Fruit fly (Drosophila melanogaster) whole organism, adult: ENCODE data around the gene CtBP.
A peak's percentile ranks its signal among the peaks of the same experiment; 100 is the strongest.

Experiments
- CG11617 ChIP-seq: fragments of 200-800 bp; sonication (Bioruptor generic); optimal IDR thresholded peaks from 2 replicates; lab custom pipeline; 2017; ENCODE audit warnings: mild to moderate bottlenecking, missing biosample characterization, missing genetic modification reagents, missing genetic modification characterization
- CG12768 ChIP-seq: fragments of 200-800 bp; sonication (Bioruptor generic); optimal IDR thresholded peaks from 2 replicates; lab custom pipeline; 2017; ENCODE audit warnings: missing biosample characterization, missing genetic modification characterization, mild to moderate bottlenecking, moderate library complexity, missing genetic modification reagents
- CG14711 ChIP-seq: fragments of 200-800 bp; sonication (Bioruptor generic); optimal IDR thresholded peaks from 2 replicates; lab custom pipeline; 2018; ENCODE audit warnings: missing biosample characterization, mild to moderate bottlenecking, missing genetic modification characterization, moderate library complexity
- CG1620 ChIP-seq: fragments of 200-800 bp; sonication (Bioruptor generic); optimal IDR thresholded peaks from 2 replicates; lab custom pipeline; 2016; ENCODE audit warnings: missing biosample characterization, missing genetic modification characterization
- CG33017 ChIP-seq: fragments of 200-800 bp; sonication (Bioruptor generic); optimal IDR thresholded peaks from 2 replicates; lab custom pipeline; 2018; ENCODE audit warnings: missing biosample characterization, mild to moderate bottlenecking, missing genetic modification characterization, moderate library complexity
- CG5204 ChIP-seq: fragments of 200-800 bp; sonication (Bioruptor generic); optimal IDR thresholded peaks from 2 replicates; lab custom pipeline; 2016; ENCODE audit warnings: missing biosample characterization, missing genetic modification characterization
- CG7045 ChIP-seq: fragments of 200-800 bp; sonication (Bioruptor generic); optimal IDR thresholded peaks from 2 replicates; lab custom pipeline; 2017; ENCODE audit warnings: missing biosample characterization, mild to moderate bottlenecking, missing genetic modification characterization
- CG7101 ChIP-seq: fragments of 200-800 bp; sonication (Bioruptor generic); optimal IDR thresholded peaks from 2 replicates; lab custom pipeline; 2018; ENCODE audit warnings: missing biosample characterization, mild to moderate bottlenecking, missing genetic modification characterization, moderate library complexity
- Clk ChIP-seq: fragments of 200-800 bp; sonication (Bioruptor generic); optimal IDR thresholded peaks from 2 replicates; lab custom pipeline; 2017; ENCODE audit warnings: missing biosample characterization, missing genetic modification characterization
- Crg-1 ChIP-seq: fragments of 200-800 bp; sonication (Bioruptor generic); optimal IDR thresholded peaks from 2 replicates; lab custom pipeline; 2016; ENCODE audit warnings: missing biosample characterization, missing genetic modification characterization
- Hr96 ChIP-seq: fragments of 200-800 bp; sonication (Bioruptor generic); optimal IDR thresholded peaks from 2 replicates; lab custom pipeline; 2016; ENCODE audit warnings: missing biosample characterization, missing genetic modification characterization
- Mnt ChIP-seq: fragments of 200-800 bp; sonication (Bioruptor generic); optimal IDR thresholded peaks from 2 replicates; lab custom pipeline; 2016; ENCODE audit warnings: missing biosample characterization, mild to moderate bottlenecking, missing genetic modification characterization
- bab1 ChIP-seq: fragments of 200-800 bp; sonication (Bioruptor generic); optimal IDR thresholded peaks from 3 replicates; lab custom pipeline; 2019; ENCODE audit warnings: missing biosample characterization, mild to moderate bottlenecking, missing genetic modification characterization, moderate library complexity
- cic ChIP-seq: fragments of 200-800 bp; sonication (Bioruptor generic); optimal IDR thresholded peaks from 2 replicates; lab custom pipeline; 2017; ENCODE audit warnings: missing biosample characterization, mild to moderate bottlenecking, missing genetic modification characterization, moderate library complexity
- cnc ChIP-seq, 2 experiments: fragments of >200 bp; optimal IDR thresholded peaks; 2 replicates each; lab custom pipeline; 2017
- kay ChIP-seq: fragments of 200-800 bp; sonication (Bioruptor generic); peaks from one replicate; lab custom pipeline; 2016; ENCODE audit warnings: missing biosample characterization, missing genetic modification characterization, borderline replicate concordance
- ovo ChIP-seq: fragments of 200-800 bp; sonication (Bioruptor generic); optimal IDR thresholded peaks from 2 replicates; lab custom pipeline; 2016; ENCODE audit warnings: missing biosample characterization, missing genetic modification characterization
- pad ChIP-seq: fragments of 200-800 bp; sonication (Bioruptor generic); optimal IDR thresholded peaks from 3 replicates; lab custom pipeline; 2017; ENCODE audit warnings: missing biosample characterization, missing genetic modification characterization, mild to moderate bottlenecking, moderate library complexity, missing genetic modification reagents
- tj ChIP-seq: fragments of 200-800 bp; sonication (Bioruptor generic); optimal IDR thresholded peaks from 3 replicates; lab custom pipeline; 2017; ENCODE audit warnings: missing biosample characterization, mild to moderate bottlenecking, missing genetic modification characterization, moderate library complexity
- toe ChIP-seq: fragments of 200-800 bp; sonication (Bioruptor generic); optimal IDR thresholded peaks from 2 replicates; lab custom pipeline; 2016; ENCODE audit warnings: missing biosample characterization, missing genetic modification characterization

The CtBP gene

dm6 chr3R:13011621-13011963, at the start of gene CtBP:
Gene CtBP, plus strand, starts transcription at chr3R:13011649.
- TF ChIP-seq tj (GFP tag; lab: Kevin White, UChicago) (no peak), Mnt (GFP tag; lab: Kevin White, UChicago) (no peak), CG5204 (no peak), toe (GFP tag; lab: Kevin White, UChicago) (no peak), ovo (GFP tag; lab: Kevin White, UChicago) (no peak), CG1620 (GFP tag; lab: Kevin White, UChicago) (no peak), pad (GFP tag; lab: Kevin White, UChicago) (no peak), cnc (optimal IDR thresholded peaks at IDR 0.05; lab: Kevin White, UChicago) (no peak), Hr96 (GFP tag; lab: Kevin White, UChicago) (no peak), bab1 (GFP tag; lab: Kevin White, UChicago) (no peak), CG14711 (tag; lab: Kevin White, UChicago) (no peak), CG33017 (tag; lab: Kevin White, UChicago) (no peak), CG12768 (no peak), Clk (GFP tag; lab: Kevin White, UChicago) (no peak), CG7101 (tag; lab: Kevin White, UChicago) (no peak), cic (no peak), CG7045 (no peak)

DNA sequence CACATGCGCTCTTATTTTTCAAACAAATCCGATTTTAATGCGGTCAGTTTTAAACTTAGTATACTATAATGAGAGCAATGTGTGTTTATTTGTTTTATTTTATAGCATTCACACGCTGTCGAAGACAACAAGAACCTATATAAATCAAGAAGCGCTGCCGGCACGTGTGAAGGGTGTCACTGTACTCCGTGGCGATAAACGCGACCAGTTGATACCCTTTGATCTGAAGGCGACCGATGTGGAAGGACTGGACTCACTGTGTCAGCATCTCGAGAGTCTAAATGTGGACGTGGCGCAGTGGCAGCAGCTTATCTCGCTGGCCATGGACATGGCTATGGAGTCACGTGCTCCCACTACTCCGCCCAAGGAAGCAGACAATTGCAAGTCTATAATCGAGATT, 48.8 kb upstream of the CtBP start:
- TF ChIP-seq CG7045 (no peak), CG33017 (tag; lab: Kevin White, UChicago) (no peak), CG14711 (tag; lab: Kevin White, UChicago) (no peak), cnc (optimal IDR thresholded peaks at IDR 0.05; lab: Kevin White, UChicago) (no peak), Clk (GFP tag; lab: Kevin White, UChicago) (no peak), CG1620 (GFP tag; lab: Kevin White, UChicago) (no peak), cic (no peak), CG11617 (GFP tag; lab: Kevin White, UChicago) (no peak), kay (GFP tag; lab: Kevin White, UChicago) (no peak), ovo (GFP tag; lab: Kevin White, UChicago) (no peak), CG5204 (no peak), Mnt (GFP tag; lab: Kevin White, UChicago) (no peak), Crg-1 (GFP tag; lab: Kevin White, UChicago) (no peak), CG7101 (tag; lab: Kevin White, UChicago) (no peak), bab1 (GFP tag; lab: Kevin White, UChicago) (no peak), CG12768 (no peak), pad (GFP tag; lab: Kevin White, UChicago) (no peak), toe (GFP tag; lab: Kevin White, UChicago) (no peak), tj (GFP tag; lab: Kevin White, UChicago) (no peak), Hr96 (GFP tag; lab: Kevin White, UChicago) (no peak)

DNA sequence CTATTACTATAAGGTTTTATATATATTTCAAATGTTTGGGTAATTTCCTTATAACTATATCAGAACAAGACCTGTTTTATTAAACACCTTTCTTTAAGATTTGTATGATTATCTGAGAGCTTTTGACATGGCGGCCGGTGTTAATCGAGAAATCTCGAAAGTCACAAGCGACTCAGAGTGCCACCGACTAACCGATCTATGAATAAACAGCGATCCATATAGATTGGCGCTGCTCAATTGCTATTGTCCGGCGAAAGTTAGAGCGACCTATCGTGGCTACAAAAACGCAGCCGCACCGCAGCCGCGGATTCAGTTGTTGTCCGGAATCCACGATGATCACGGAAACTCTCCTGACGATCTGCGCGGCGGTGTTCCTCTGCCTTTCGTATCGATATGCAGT, 48.0 kb upstream of the CtBP start, which contains the start of gene Cyp304a1:
Gene Cyp304a1, plus strand, starts transcription at position 301 of the 400 bp plus-strand sequence.
- TF ChIP-seq tj (GFP tag; lab: Kevin White, UChicago) (no peak), CG33017 (tag; lab: Kevin White, UChicago) (no peak), CG7101 (tag; lab: Kevin White, UChicago) (no peak), ovo (GFP tag; lab: Kevin White, UChicago) (no peak), CG11617 (GFP tag; lab: Kevin White, UChicago) (no peak), Clk (GFP tag; lab: Kevin White, UChicago) (no peak), cic (no peak), Mnt (GFP tag; lab: Kevin White, UChicago) (no peak), Hr96 (GFP tag; lab: Kevin White, UChicago) (no peak), CG7045 (no peak), cnc (optimal IDR thresholded peaks at IDR 0.05; lab: Kevin White, UChicago) (no peak), toe (GFP tag; lab: Kevin White, UChicago) (no peak), CG14711 (tag; lab: Kevin White, UChicago) (no peak), Crg-1 (GFP tag; lab: Kevin White, UChicago) (no peak), pad (GFP tag; lab: Kevin White, UChicago) (no peak), CG1620 (GFP tag; lab: Kevin White, UChicago) (no peak), CG5204 (no peak), CG12768 (no peak), bab1 (GFP tag; lab: Kevin White, UChicago) (no peak), kay (GFP tag; lab: Kevin White, UChicago) (no peak)

dm6 chr3R:12964043-12964442, 47.4 kb upstream of the CtBP start:
- TF ChIP-seq CG7045, result no peak
- no peak for TF ChIP-seq CG5204
- TF ChIP-seq CG33017 (tag; lab: Kevin White, UChicago), result no peak
- TF ChIP-seq CG1620 (GFP tag; lab: Kevin White, UChicago), result no peak
- TF ChIP-seq Clk (GFP tag; lab: Kevin White, UChicago), result no peak
- no peak for TF ChIP-seq Crg-1 (GFP tag; lab: Kevin White, UChicago)
- no peak for TF ChIP-seq CG11617 (GFP tag; lab: Kevin White, UChicago)
- TF ChIP-seq pad (GFP tag; lab: Kevin White, UChicago), result no peak
- TF ChIP-seq tj (GFP tag; lab: Kevin White, UChicago), result no peak
- no peak for TF ChIP-seq cic

dm6 chr3R:12967612-12968011, 43.8 kb upstream of the CtBP start, which contains the start of the genes CG14384 and grsm:
Gene CG14384, minus strand, starts transcription at chr3R:12967712.
Gene grsm, minus strand, starts transcription at chr3R:12967712.
- TF ChIP-seq kay (GFP tag; lab: Kevin White, UChicago), result peak; percentile 44
- TF ChIP-seq Mnt (GFP tag; lab: Kevin White, UChicago), result no peak
- no peak for TF ChIP-seq CG33017 (tag; lab: Kevin White, UChicago)

dm6 chr3R:12972106-12972505, 39.3 kb upstream of the CtBP start:
- no peak for TF ChIP-seq CG7101 (tag; lab: Kevin White, UChicago)
- TF ChIP-seq CG7045, result no peak
- TF ChIP-seq CG5204, result no peak
- TF ChIP-seq CG33017 (tag; lab: Kevin White, UChicago), result no peak
- TF ChIP-seq pad (GFP tag; lab: Kevin White, UChicago), result no peak
- TF ChIP-seq tj (GFP tag; lab: Kevin White, UChicago), result no peak
- TF ChIP-seq Hr96 (GFP tag; lab: Kevin White, UChicago), result no peak
- peak; percentile 13 for TF ChIP-seq Mnt (GFP tag; lab: Kevin White, UChicago)
